Worm (Caenorhabditis elegans): ENCODE results near the gene srj-5.

DNA sequence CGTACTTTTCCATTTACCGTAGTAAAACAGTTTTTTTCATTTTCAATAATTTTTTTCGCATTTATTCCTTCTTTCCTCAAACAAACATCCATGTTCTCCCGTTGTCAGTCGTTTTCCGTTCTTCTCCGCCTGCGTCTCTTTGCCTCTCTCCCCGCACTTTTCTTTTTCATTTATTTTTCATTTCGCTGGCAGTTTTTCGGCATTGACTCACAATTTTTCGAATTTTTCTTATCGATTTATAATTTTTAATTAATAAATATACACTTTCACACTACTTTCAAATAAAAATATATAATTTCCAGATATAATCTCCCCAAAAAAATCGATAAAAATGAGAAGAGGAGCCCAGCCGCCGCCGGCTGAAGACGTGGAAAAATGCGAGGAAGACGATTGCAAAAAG is 34.5 kb upstream of the srj-5 start, which contains the start of gene H25P19.1:
- TF ChIP-seq lin-11 (tag; optimal IDR thresholded peaks at IDR 0.05) (no peak), unc-39 (tag; optimal IDR thresholded peaks at IDR 0.05) (no peak), ceh-82 (tag; optimal IDR thresholded peaks at IDR 0.05) (no peak), dmd-4 (tag; optimal IDR thresholded peaks at IDR 0.05) (no peak), gmeb-1 (tag; optimal IDR thresholded peaks at IDR 0.05) (no peak), C34F6.9 (tag; optimal IDR thresholded peaks at IDR 0.05) (no peak), egl-27 (tag; optimal IDR thresholded peaks at IDR 0.05) (no peak), nhr-6 (tag; optimal IDR thresholded peaks at IDR 0.05) (no peak), nhr-11 (tag; optimal IDR thresholded peaks at IDR 0.05) (no peak), nhr-25 (tag; optimal IDR thresholded peaks at IDR 0.05) (no peak), mbf-1 (tag; optimal IDR thresholded peaks at IDR 0.05) (no peak), aly-2 (tag; optimal IDR thresholded peaks at IDR 0.05) (no peak), elt-1 (tag; optimal IDR thresholded peaks at IDR 0.05) (no peak)
